Worm (Caenorhabditis elegans) whole organism, dauer: Measurements from ENCODE around the gene ztf-22.
"Not testable (repeated sequence)": the region's sequence is repeated elsewhere in the genome, so short reads cannot be mapped to it uniquely, and the experiment has no call there.

Source experiments
- unc-62 ChIP-seq: sonication (generic microtip); optimal IDR thresholded peaks from 2 replicates; lab custom pipeline; 2017; ENCODE audit warnings: missing biosample characterization, missing genetic modification reagents, missing genetic modification characterization

The ztf-22 gene

DNA sequence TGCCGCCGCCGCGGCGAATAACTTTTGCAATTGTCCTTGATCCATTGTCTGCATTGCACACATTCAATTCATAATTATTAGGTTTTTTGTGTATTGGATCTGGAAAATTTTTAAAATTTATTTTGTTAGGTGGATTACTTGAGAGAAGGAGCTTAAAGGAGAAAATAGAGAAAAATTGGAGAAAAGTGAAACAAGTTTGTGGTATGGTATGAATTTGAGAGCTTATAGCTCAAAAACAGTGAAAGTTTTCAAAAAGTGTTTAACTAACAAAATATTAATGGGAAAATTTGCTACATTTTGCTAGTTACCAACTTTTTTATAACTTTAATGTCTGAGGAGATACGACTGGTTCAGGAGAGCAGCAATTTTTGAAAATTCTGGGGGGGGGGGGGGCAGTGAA, at the start of gene ztf-22:
TSS of gene ztf-22 (minus strand) at position 101 of the 400 bp plus-strand sequence.
- no peak for TF ChIP-seq unc-62 (GFP tag; lab: Kevin White, UChicago)

DNA sequence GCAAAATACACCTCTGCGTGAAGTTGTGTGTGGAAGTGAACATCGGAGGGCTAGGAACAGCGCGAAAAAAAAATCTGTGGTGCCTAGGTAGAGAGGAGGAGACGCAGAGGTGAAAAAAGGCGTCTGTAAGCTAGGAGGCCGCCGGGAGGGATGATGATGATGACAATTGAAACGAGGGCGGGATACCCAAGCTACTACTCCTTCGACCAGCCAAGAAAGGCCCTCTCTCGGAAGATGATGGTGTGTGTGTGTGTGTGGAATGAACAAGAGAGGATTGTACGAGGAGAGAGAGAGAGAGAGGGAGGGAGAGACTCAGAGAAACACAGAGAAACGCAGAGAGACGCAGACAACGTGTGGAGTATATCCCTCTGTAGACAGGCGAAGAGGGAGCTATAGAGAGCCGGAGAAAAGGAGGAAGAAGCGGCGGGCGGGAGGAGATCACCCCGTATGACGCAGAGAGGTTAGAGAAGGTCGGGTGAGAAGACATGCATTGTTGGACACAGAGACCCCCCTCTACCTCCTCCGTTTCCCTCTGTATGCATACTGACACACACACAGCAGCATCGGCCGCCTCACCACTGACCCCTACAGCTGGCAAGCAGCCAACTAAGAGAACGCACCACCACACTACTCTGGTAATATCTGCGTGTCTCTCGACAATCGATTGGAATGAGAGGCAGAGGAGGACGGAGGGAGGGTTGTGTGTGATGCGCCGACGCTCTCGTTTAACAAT, 49.5 kb upstream of the ztf-22 start:
- TF ChIP-seq unc-62 (GFP tag; lab: Kevin White, UChicago), result no peak

- no peak for TF ChIP-seq unc-62 (GFP tag; lab: Kevin White, UChicago)
These were observed 47.6 kb upstream of the ztf-22 start for ce11 chrII:13333103-13333764.

ce11 chrII:13330359-13330758, 44.7 kb upstream of the ztf-22 start, which contains the start of gene sam-10:
sam-10 (minus strand) TSS chrII:13330525.
- no peak for TF ChIP-seq unc-62 (GFP tag; lab: Kevin White, UChicago)

- TF ChIP-seq unc-62 (GFP tag; lab: Kevin White, UChicago), result no peak
These were observed 40.8 kb upstream of the ztf-22 start for ce11 chrII:13326478-13326877.

- TF ChIP-seq unc-62 (GFP tag; lab: Kevin White, UChicago), result no peak
These were observed 39.7 kb upstream of the ztf-22 start for ce11 chrII:13325290-13325689.

ce11 chrII:13321235-13321634, 35.6 kb upstream of the ztf-22 start:
- TF ChIP-seq unc-62 (GFP tag; lab: Kevin White, UChicago), result no peak

DNA sequence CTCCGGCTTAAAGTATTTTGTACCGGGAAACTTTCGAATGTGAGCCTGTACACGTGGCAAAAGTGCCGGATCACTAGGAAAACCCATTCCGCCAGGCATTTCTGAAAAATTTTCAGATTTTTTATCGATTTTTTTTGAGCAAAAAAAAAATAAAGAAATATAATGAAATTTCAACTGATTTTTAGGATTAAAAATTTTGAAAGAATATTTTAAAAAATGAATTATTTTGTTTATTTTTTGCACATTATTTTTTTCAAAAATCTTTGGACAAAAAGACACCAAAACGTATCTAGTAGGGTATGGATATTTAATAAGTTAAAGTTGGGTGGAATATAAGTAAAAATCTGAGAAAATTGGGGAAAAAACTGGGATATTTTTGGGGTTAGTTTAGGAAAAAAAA, 35.2 kb upstream of the ztf-22 start, which contains the start of gene mac-1:
TSS of gene mac-1 (minus strand) at position 101 of the 400 bp plus-strand sequence.
- TF ChIP-seq unc-62 (GFP tag; lab: Kevin White, UChicago), result no peak

DNA sequence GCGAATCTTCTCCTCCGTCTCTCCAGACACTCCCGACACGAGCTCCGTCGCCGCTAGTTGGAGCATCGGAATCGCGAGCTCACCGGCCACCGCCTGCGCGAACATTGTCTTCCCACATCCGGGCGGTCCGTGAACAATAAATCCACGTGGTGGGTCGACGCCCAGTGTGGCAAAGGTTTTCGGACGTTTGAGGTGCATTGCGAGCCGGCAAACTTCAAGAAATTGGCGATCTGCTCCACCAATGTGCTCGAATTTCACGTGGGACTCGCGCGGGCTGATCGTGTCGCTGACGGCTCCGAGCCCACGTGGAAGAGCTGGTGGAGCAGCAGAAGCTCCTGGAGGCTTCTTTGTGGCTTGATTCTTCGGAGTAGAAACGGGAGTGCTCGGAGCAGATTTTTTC, 31.0 kb upstream of the ztf-22 start:
- TF ChIP-seq unc-62 (GFP tag; lab: Kevin White, UChicago), result no peak

DNA sequence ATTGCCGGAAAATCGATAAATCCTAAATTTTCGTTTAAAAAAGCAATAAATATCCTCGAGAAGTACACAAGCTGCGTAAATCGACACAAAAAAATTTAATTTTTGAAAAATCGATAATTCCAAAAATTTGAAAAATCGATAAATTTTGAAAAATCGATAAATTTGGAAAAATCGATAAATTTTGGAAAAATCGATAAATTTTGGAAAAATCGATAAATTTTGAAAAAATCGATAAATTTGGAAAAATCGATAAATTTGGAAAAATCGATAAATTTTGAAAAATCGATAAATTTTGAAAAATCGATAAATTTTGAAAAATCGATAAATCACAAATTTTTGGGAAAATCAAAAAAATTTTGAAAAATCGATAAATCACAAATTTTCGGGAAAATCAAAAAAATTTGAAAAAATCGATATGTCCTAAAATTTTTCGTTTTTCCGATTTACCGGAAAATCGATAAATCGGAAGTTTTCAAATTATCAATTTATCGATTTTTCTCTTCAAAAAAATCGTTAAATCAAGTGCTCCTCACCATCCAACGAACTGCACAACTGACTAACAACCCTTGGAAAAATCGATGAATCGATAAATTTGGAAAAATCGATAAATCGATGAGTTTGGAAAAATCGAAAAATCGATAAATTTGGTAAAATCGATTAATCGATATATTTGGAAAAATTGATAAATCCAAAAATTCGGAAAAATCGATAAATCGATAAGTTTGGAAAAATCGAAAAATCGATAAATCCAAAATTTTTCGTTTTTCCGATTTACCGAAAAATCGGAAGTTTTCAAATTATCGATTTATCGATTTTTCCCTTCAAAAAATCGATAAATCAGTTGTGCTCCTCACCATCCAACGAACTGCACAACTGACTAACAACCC, 30.3 kb upstream of the ztf-22 start:
- TF ChIP-seq unc-62 (GFP tag; lab: Kevin White, UChicago), result no peak

- no peak for TF ChIP-seq unc-62 (GFP tag; lab: Kevin White, UChicago)
These were observed 24.6 kb upstream of the ztf-22 start for ce11 chrII:13310230-13310629.

- not testable (repeated sequence) for TF ChIP-seq unc-62 (GFP tag; lab: Kevin White, UChicago)
These were observed 23.4 kb upstream of the ztf-22 start, which contains the start of gene faxc-2 for ce11 chrII:13308990-13309389. faxc-2 (plus strand) TSS chrII:13309290.

DNA sequence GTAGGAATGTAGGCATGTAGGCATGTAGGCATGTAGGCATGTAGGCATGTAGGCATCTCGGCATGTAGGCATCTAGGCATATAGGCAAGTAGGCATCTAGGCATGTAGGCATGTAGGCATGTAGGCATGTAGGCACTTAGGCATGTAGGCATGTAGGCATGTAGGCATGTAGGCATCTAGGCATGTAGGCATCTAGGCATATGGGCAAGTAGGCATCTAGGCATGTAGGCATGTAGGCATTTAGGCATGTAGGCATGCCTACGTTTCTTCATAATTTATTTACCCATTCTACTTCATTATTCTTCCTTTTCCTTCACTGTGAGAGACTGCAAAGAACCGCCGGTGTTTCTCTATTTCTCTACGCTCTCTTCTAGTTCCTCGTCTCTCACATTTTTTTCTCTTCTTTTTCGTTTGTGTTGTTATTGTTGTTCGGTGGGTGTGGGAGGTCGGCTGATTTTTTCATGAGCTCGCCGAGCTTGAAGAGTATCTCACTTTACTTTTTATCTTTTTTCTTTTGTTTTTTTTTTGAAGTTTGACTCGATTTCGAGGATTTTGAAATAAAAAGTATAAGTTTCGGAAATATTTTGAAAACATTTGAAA, 18.8 kb upstream of the ztf-22 start:
- TF ChIP-seq unc-62 (GFP tag; lab: Kevin White, UChicago), result no peak

- TF ChIP-seq unc-62 (GFP tag; lab: Kevin White, UChicago), result no peak
These were observed 15.0 kb upstream of the ztf-22 start for ce11 chrII:13300590-13300989.

DNA sequence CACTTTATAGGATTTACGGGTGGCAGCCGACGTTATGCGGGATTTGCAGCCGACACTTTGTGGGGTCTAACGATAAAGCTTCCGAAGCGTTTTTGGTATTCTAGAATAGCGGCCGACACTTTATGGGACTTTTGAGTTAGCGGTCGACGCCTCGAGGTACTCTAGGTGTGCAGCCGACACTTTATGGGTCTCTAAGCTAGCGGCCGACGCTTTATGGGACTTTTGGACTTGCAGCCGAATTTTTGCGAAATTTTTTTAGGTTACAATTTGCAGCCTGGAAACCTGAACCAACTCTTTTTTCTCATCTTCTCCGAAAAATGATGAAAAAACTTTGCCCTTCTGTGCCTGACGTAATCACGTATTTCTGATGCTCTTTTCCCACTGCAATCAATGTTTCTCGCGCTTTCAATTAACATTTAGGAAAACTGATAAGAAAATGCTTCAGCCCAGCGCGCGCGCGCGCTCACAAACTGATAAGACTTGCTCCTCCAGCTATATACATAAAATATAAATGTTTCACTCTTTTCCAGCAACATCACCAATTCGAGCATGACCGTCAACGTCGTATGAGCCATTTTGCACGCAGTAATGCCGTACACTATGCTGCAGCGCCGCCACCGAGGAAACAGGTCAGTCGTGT, 13.7 kb upstream of the ztf-22 start:
- no peak for TF ChIP-seq unc-62 (GFP tag; lab: Kevin White, UChicago)
